Worm (Caenorhabditis elegans) whole organism, L1 larva: ENCODE measurements around the gene Y50D4C.3.
"Not testable (repeated sequence)": the region's sequence is repeated elsewhere in the genome, so short reads cannot be mapped to it uniquely, and the experiment has no call there.

Experiments used
- F16B12.6 ChIP-seq: fragments of 150-350 bp; optimal IDR thresholded peaks from 2 replicates; lab custom pipeline; 2014; ENCODE audit warnings: missing biosample characterization, missing genetic modification characterization
- aha-1 ChIP-seq: fragments of 150-350 bp; optimal IDR thresholded peaks from 2 replicates; lab custom pipeline; 2014; ENCODE audit warnings: missing biosample characterization, missing genetic modification characterization
- aly-2 ChIP-seq: fragments of 150-350 bp; optimal IDR thresholded peaks from 2 replicates; lab custom pipeline; 2014; ENCODE audit warnings: missing biosample characterization, missing genetic modification characterization
- ceh-88 ChIP-seq: fragments of 200-800 bp; sonication (Bioruptor generic); IDR thresholded peaks from 2 replicates; pipeline ENCODE4 v1.3.6; 2022; ENCODE audit warnings: missing genetic modification characterization, missing compliant biosample characterization
- ces-1 ChIP-seq: fragments of 150-350 bp; optimal IDR thresholded peaks from 2 replicates; lab custom pipeline; 2014; ENCODE audit warnings: missing biosample characterization, missing genetic modification reagents, missing genetic modification characterization
- efl-1 ChIP-seq, 4 experiments: fragments of 150-350 bp; optimal IDR thresholded peaks in 3 of 4; peaks in 1 of 4; 1 replicate in 1 of 4; 2 replicates in 3 of 4; lab custom pipeline; 2014; ENCODE audit warnings: missing biosample characterization in 2 of 4, missing genetic modification characterization in 2 of 4, missing genetic modification reagents in 2 of 4
- egl-13 ChIP-seq: sonication (generic microtip); optimal IDR thresholded peaks from 2 replicates; lab custom pipeline; 2016; ENCODE audit warnings: missing genotype, missing genetic modification reagents, missing genetic modification characterization, missing compliant biosample characterization
- fkh-10 ChIP-seq: sonication (generic microtip); optimal IDR thresholded peaks from 2 replicates; lab custom pipeline; 2017; ENCODE audit warnings: missing biosample characterization, missing genetic modification reagents, missing genetic modification characterization
- fkh-4 ChIP-seq: sonication (generic microtip); optimal IDR thresholded peaks from 2 replicates; lab custom pipeline; 2016; ENCODE audit warnings: missing compliant biosample characterization, missing genetic modification characterization, borderline replicate concordance
- hpl-2 ChIP-seq: fragments of 150-350 bp; optimal IDR thresholded peaks from 2 replicates; lab custom pipeline; 2014; ENCODE audit warnings: missing biosample characterization, missing genetic modification reagents, missing genetic modification characterization
- isw-1 ChIP-seq: fragments of 200-800 bp; sonication (Bioruptor generic); IDR thresholded peaks from 2 replicates; pipeline ENCODE4 v1.3.6; 2022; ENCODE audit warnings: missing genetic modification characterization, missing compliant biosample characterization
- lin-13 ChIP-seq: fragments of 150-350 bp; optimal IDR thresholded peaks from 2 replicates; lab custom pipeline; 2014; ENCODE audit warnings: missing biosample characterization, missing genetic modification reagents, missing genetic modification characterization
- lin-14 ChIP-seq: fragments of 200-800 bp; sonication (Bioruptor generic); optimal IDR thresholded peaks from 2 replicates; lab custom pipeline; 2018; ENCODE audit warnings: mild to moderate bottlenecking, missing genetic modification characterization, moderate library complexity, missing compliant biosample characterization
- mef-2 ChIP-seq: fragments of 150-350 bp; optimal IDR thresholded peaks from 2 replicates; lab custom pipeline; 2014; ENCODE audit warnings: missing biosample characterization, missing genetic modification characterization
- mep-1 ChIP-seq: fragments of 150-350 bp; optimal IDR thresholded peaks from 2 replicates; lab custom pipeline; 2014; ENCODE audit warnings: missing biosample characterization, missing genetic modification characterization
- nhr-12 ChIP-seq: sonication (generic microtip); optimal IDR thresholded peaks from 2 replicates; lab custom pipeline; 2017; ENCODE audit warnings: missing biosample characterization, missing genetic modification characterization
- nhr-237 ChIP-seq: fragments of 150-350 bp; optimal IDR thresholded peaks from 2 replicates; lab custom pipeline; 2014; ENCODE audit warnings: missing biosample characterization, missing genetic modification characterization
- nhr-47 ChIP-seq: sonication (generic microtip); optimal IDR thresholded peaks from 2 replicates; lab custom pipeline; 2016; ENCODE audit warnings: mild to moderate bottlenecking, missing genetic modification characterization, moderate library complexity, missing compliant biosample characterization
- nhr-71 ChIP-seq: sonication (generic microtip); optimal IDR thresholded peaks from 2 replicates; lab custom pipeline; 2016; ENCODE audit warnings: mild to moderate bottlenecking, missing genetic modification characterization, moderate library complexity, missing compliant biosample characterization
- pag-3 ChIP-seq: sonication (generic microtip); optimal IDR thresholded peaks from 2 replicates; lab custom pipeline; 2017; ENCODE audit warnings: missing genetic modification characterization, mild to moderate bottlenecking, missing compliant biosample characterization, antibody characterized with exemption, borderline replicate concordance; ENCODE audit not compliant: insufficient read depth
- pax-3 ChIP-seq: fragments of 200-800 bp; sonication (Bioruptor generic); optimal IDR thresholded peaks from 2 replicates; lab custom pipeline; 2018; ENCODE audit warnings: mild to moderate bottlenecking, missing genetic modification characterization, moderate library complexity, missing compliant biosample characterization
- skn-1 ChIP-seq: fragments of 150-350 bp; optimal IDR thresholded peaks from 2 replicates; lab custom pipeline; 2014; ENCODE audit warnings: missing biosample characterization, missing genetic modification characterization
- snpc-4 ChIP-seq: fragments of 150-350 bp; optimal IDR thresholded peaks from 2 replicates; lab custom pipeline; 2014; ENCODE audit warnings: missing biosample characterization, missing genetic modification characterization
- snu-23 ChIP-seq: sonication (generic microtip); optimal IDR thresholded peaks from 2 replicates; lab custom pipeline; 2016; ENCODE audit warnings: missing genetic modification characterization, missing compliant biosample characterization
- tlp-1 ChIP-seq: fragments of 150-350 bp; optimal IDR thresholded peaks from 2 replicates; lab custom pipeline; 2014; ENCODE audit warnings: missing biosample characterization, missing genetic modification characterization
- unc-98 ChIP-seq: fragments of 200-800 bp; sonication (Bioruptor generic); IDR thresholded peaks from 2 replicates; pipeline ENCODE4 v1.3.6; 2022; ENCODE audit warnings: missing genetic modification characterization, missing compliant biosample characterization
- zip-4 ChIP-seq: fragments of 200-800 bp; sonication (Bioruptor generic); optimal IDR thresholded peaks from 2 replicates; lab custom pipeline; 2018; ENCODE audit warnings: mild to moderate bottlenecking, missing genetic modification characterization, moderate library complexity, missing compliant biosample characterization

Gene Y50D4C.3

DNA sequence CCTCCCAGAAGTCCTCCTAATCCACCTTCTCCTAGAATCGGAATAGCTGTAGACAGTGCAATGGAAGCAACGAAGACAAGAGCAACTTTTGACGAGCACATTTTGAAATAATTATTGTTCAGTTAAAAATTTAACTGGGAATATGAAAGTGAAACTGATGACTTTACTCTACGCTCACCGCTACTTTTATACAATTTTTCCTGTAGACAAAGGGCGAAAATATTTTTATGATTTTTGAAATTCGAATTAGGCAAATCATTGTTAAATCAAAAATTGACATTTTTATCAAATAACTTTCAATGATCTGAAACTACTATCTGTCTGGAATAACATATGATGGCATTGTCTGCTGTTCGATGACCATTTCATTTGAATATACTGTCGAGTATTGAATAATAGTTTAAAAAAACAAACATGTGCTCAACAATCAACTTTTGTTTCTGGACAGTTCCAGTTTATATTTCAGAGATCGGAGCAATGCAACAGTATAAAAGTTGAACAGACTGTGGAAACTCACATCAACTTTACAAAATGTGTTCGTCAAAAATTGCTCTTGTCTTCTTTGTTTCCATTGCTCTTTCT is 51.5 kb downstream of the Y50D4C.3 start, which contains the start of the genes srlf-23 and srlf-20:
srlf-23 (minus strand) TSS at position 101 of the 582 bp plus-strand sequence.
srlf-20 (plus strand) TSS at position 532 of the 582 bp plus-strand sequence.
- TF ChIP-seq ceh-88 (GFP tag; lab: Robert Waterston, UW) (no peak), isw-1 (no peak), lin-13 (GFP tag; lab: Kevin White, UChicago) (no peak), pax-3 (no peak), mef-2 (tag; lab: Kevin White, UChicago) (no peak), tlp-1 (no peak), ces-1 (GFP tag; lab: Kevin White, UChicago) (no peak), efl-1 (optimal IDR thresholded peaks at IDR 0.05; lab: Kevin White, UChicago) (no peak), efl-1 (GFP tag; optimal IDR thresholded peaks at IDR 0.05 in 1 of 2; lab: Kevin White, UChicago) (no peak), zip-4 (GFP tag; lab: Kevin White, UChicago) (no peak), hpl-2 (no peak), F16B12.6 (tag; lab: Kevin White, UChicago) (no peak), aly-2 (tag; lab: Kevin White, UChicago) (no peak), snpc-4 (tag; lab: Kevin White, UChicago) (no peak), nhr-71 (tag; lab: Kevin White, UChicago) (no peak), nhr-237 (no peak), pag-3 (no peak), lin-14 (GFP tag; lab: Kevin White, UChicago) (no peak), aha-1 (tag; lab: Kevin White, UChicago) (no peak)

DNA sequence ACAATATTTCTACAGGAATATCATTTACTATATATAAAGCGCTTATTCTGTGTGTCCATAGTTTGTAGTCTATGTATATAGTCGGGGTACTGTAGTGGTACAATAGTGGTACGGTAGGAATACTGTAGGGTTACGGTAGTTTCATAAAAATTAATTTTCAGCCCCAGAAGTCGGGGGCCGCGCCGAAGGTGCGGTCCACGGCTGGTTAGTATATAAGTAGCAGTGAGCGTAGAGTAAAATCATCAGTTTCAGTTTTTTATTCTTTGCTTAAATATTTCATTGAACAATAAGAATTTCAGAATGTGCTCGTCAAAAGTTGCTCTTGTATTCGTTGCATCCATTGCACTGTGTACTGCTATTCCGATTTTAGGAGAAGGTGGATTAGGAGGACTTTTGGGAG is 54.2 kb downstream of the Y50D4C.3 start, which contains the start of gene srlf-22:
srlf-22 (plus strand) TSS at position 301 of the 400 bp plus-strand sequence.
- TF ChIP-seq isw-1; mep-1 (tag; lab: Kevin White, UChicago); fkh-10 (GFP tag; lab: Kevin White, UChicago): not testable (repeated sequence)

DNA sequence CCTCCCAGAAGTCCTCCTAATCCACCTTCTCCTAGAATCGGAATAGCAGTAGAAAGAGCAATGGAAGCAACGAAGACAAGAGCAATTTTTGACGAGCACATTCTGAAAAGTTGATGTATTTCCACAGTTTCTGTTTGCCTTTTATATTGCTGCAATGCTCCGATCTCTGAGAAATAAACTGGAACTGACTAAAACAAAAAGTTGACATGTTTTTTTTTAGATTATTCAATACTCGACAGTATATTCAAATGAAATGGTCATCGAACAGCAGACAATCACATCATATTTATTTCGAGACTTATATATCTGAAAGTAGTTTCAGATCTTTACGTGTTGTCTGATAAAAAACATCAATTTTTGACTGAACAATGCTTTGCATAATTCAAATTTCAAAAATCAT is 54.6 kb downstream of the Y50D4C.3 start, which contains the start of gene srlf-21:
srlf-21 (minus strand) TSS at position 101 of the 400 bp plus-strand sequence.
- TF ChIP-seq fkh-4 (tag; lab: Kevin White, UChicago): no peak
- no peak for TF ChIP-seq snu-23 (GFP tag; lab: Kevin White, UChicago)
- no peak for TF ChIP-seq lin-14 (GFP tag; lab: Kevin White, UChicago)
- no peak for TF ChIP-seq ceh-88 (GFP tag; lab: Robert Waterston, UW)
- no peak for TF ChIP-seq skn-1 (tag; lab: Kevin White, UChicago)
- TF ChIP-seq nhr-47 (tag; lab: Kevin White, UChicago): no peak
- no peak for TF ChIP-seq egl-13 (tag; lab: Kevin White, UChicago)
- no peak for TF ChIP-seq isw-1
- TF ChIP-seq fkh-10 (GFP tag; lab: Kevin White, UChicago): no peak
- TF ChIP-seq unc-98: no peak
- TF ChIP-seq nhr-12 (tag; lab: Kevin White, UChicago): no peak
